Worm (Caenorhabditis elegans) whole organism, late embryonic: Measurements from ENCODE around the gene cbs-2.

Experiments used
- C08G9.2 ChIP-seq: sonication (generic microtip); optimal IDR thresholded peaks from 2 replicates; lab custom pipeline; 2016; ENCODE audit warnings: mild to moderate bottlenecking, missing genetic modification characterization, moderate library complexity, missing compliant biosample characterization
- C38D4.7 ChIP-seq: fragments of 200-800 bp; sonication (Bioruptor generic); optimal IDR thresholded peaks from 2 replicates; lab custom pipeline; 2018; ENCODE audit warnings: mild to moderate bottlenecking, missing genetic modification characterization, moderate library complexity, missing compliant biosample characterization
- F13H6.1 ChIP-seq: sonication (generic microtip); optimal IDR thresholded peaks from 2 replicates; lab custom pipeline; 2016; ENCODE audit warnings: missing genetic modification characterization, missing compliant biosample characterization
- T23F11.4 ChIP-seq: fragments of 200-800 bp; sonication (Bioruptor generic); optimal IDR thresholded peaks from 2 replicates; lab custom pipeline; 2018; ENCODE audit warnings: mild to moderate bottlenecking, missing genetic modification characterization, missing compliant biosample characterization
- ama-1 ChIP-seq: fragments of 150-350 bp; optimal IDR thresholded peaks from 2 replicates; lab custom pipeline; 2014
- ceh-14 ChIP-seq: sonication (generic microtip); optimal IDR thresholded peaks from 2 replicates; lab custom pipeline; 2016; ENCODE audit warnings: missing genotype, missing genetic modification characterization, missing compliant biosample characterization
- ceh-19 ChIP-seq: fragments of 200-800 bp; sonication (Bioruptor generic); optimal IDR thresholded peaks from 2 replicates; lab custom pipeline; 2018; ENCODE audit warnings: mild to moderate bottlenecking, missing genetic modification characterization, missing compliant biosample characterization
- ceh-2 ChIP-seq: sonication (generic microtip); optimal IDR thresholded peaks from 2 replicates; lab custom pipeline; 2016; ENCODE audit warnings: missing genotype, missing genetic modification characterization, missing compliant biosample characterization
- ceh-22 ChIP-seq: sonication (generic microtip); optimal IDR thresholded peaks from 2 replicates; lab custom pipeline; 2017; ENCODE audit warnings: missing biosample characterization, missing genetic modification characterization
- ceh-48 ChIP-seq: sonication (generic microtip); optimal IDR thresholded peaks from 2 replicates; lab custom pipeline; 2016; ENCODE audit warnings: missing genetic modification characterization, inconsistent platforms, missing compliant biosample characterization
- ceh-6 ChIP-seq: fragments of 200-800 bp; sonication (Bioruptor generic); optimal IDR thresholded peaks from 2 replicates; lab custom pipeline; 2018; ENCODE audit warnings: mild to moderate bottlenecking, missing genetic modification characterization, missing compliant biosample characterization
- che-1 ChIP-seq: sonication (generic microtip); optimal IDR thresholded peaks from 2 replicates; lab custom pipeline; 2016; ENCODE audit warnings: mild to moderate bottlenecking, missing genetic modification characterization, missing compliant biosample characterization
- dmd-4 ChIP-seq: sonication (generic microtip); optimal IDR thresholded peaks from 2 replicates; lab custom pipeline; 2016; ENCODE audit warnings: borderline replicate concordance, missing genetic modification characterization, missing compliant biosample characterization
- elt-2 ChIP-seq: sonication (generic microtip); optimal IDR thresholded peaks from 2 replicates; lab custom pipeline; 2016; ENCODE audit warnings: missing genetic modification reagents, missing genetic modification characterization, missing compliant biosample characterization
- ets-4 ChIP-seq: sonication (generic microtip); optimal IDR thresholded peaks from 2 replicates; lab custom pipeline; 2016; ENCODE audit warnings: missing genetic modification characterization, missing compliant biosample characterization
- fax-1 ChIP-seq: sonication (generic microtip); optimal IDR thresholded peaks from 2 replicates; lab custom pipeline; 2016; ENCODE audit warnings: missing genotype, missing genetic modification characterization, missing compliant biosample characterization
- hlh-13 ChIP-seq: fragments of 200-800 bp; sonication (Bioruptor generic); optimal IDR thresholded peaks from 2 replicates; lab custom pipeline; 2018; ENCODE audit warnings: mild to moderate bottlenecking, missing genetic modification characterization, missing compliant biosample characterization
- mec-3 ChIP-seq: sonication (generic microtip); optimal IDR thresholded peaks from 2 replicates; lab custom pipeline; 2016; ENCODE audit warnings: borderline replicate concordance, missing genetic modification characterization, missing compliant biosample characterization
- nhr-11 ChIP-seq: fragments of 150-350 bp; optimal IDR thresholded peaks from 2 replicates; lab custom pipeline; 2014; ENCODE audit warnings: missing biosample characterization, missing genetic modification characterization
- npax-4 ChIP-seq: sonication (generic microtip); optimal IDR thresholded peaks from 2 replicates; lab custom pipeline; 2016; ENCODE audit warnings: missing genetic modification characterization, missing compliant biosample characterization
- pax-1 ChIP-seq: fragments of 150-350 bp; optimal IDR thresholded peaks from 2 replicates; lab custom pipeline; 2014; ENCODE audit warnings: missing biosample characterization, missing genetic modification characterization
- pha-4 ChIP-seq: fragments of 150-350 bp; optimal IDR thresholded peaks from 2 replicates; lab custom pipeline; 2018; ENCODE audit warnings: missing biosample characterization, missing genetic modification reagents, missing genetic modification characterization
- pqm-1 ChIP-seq: sonication (generic microtip); optimal IDR thresholded peaks from 2 replicates; lab custom pipeline; 2016; ENCODE audit warnings: missing genetic modification characterization, missing compliant biosample characterization
- ref-2 ChIP-seq: sonication (generic microtip); optimal IDR thresholded peaks from 2 replicates; lab custom pipeline; 2016; ENCODE audit warnings: missing genetic modification characterization, missing compliant biosample characterization
- rnt-1 ChIP-seq: sonication (generic microtip); optimal IDR thresholded peaks from 2 replicates; lab custom pipeline; 2016; ENCODE audit warnings: missing genetic modification characterization, missing compliant biosample characterization
- sdc-2 ChIP-seq: sonication (generic microtip); optimal IDR thresholded peaks from 2 replicates; lab custom pipeline; 2016; ENCODE audit warnings: missing genotype, missing genetic modification characterization, missing compliant biosample characterization
- sox-2 ChIP-seq: fragments of 200-800 bp; sonication (Bioruptor generic); IDR thresholded peaks from 2 replicates; pipeline ENCODE4 v1.3.6; 2022; ENCODE audit warnings: missing genetic modification reagents, missing genetic modification characterization, missing compliant biosample characterization
- ttx-3 ChIP-seq: sonication (generic microtip); optimal IDR thresholded peaks from 2 replicates; lab custom pipeline; 2016; ENCODE audit warnings: missing genetic modification reagents, missing genetic modification characterization, missing compliant biosample characterization
- unc-3 ChIP-seq, 2 experiments: fragments of 200-800 bp in 1 of 2; sonication (Bioruptor generic) in 1 of 2; sonication (generic microtip) in 1 of 2; conservative IDR thresholded peaks in 1 of 2; optimal IDR thresholded peaks in 1 of 2; 2 replicates each; pipeline versions ENCODE4 v1.3.6 to Lab custom; 2016 to 2022; ENCODE audit warnings: missing compliant biosample characterization in 2 of 2, missing genetic modification characterization in 2 of 2, missing genetic modification reagents in 1 of 2
- unc-55 ChIP-seq: sonication (generic microtip); optimal IDR thresholded peaks from 2 replicates; lab custom pipeline; 2017; ENCODE audit warnings: missing biosample characterization, missing genetic modification reagents, missing genetic modification characterization
- unc-86 ChIP-seq: sonication (generic microtip); optimal IDR thresholded peaks from 2 replicates; lab custom pipeline; 2016; ENCODE audit warnings: missing genetic modification characterization, missing compliant biosample characterization

cbs-2 gene

ce11 chrII:2186730-2187129, 36.6 kb downstream of the cbs-2 start:
- TF ChIP-seq ceh-14: no peak
- no peak for TF ChIP-seq mec-3
- TF ChIP-seq T23F11.4 (GFP tag; lab: Kevin White, UChicago): no peak
- TF ChIP-seq ttx-3 (tag; lab: Kevin White, UChicago): no peak
- TF ChIP-seq pha-4 (tag; lab: Kevin White, UChicago): no peak
- no peak for TF ChIP-seq pqm-1 (tag; lab: Kevin White, UChicago)
- no peak for TF ChIP-seq F13H6.1 (tag; lab: Kevin White, UChicago)
- TF ChIP-seq C38D4.7: no peak
- TF ChIP-seq sdc-2 (tag; lab: Kevin White, UChicago): no peak
- TF ChIP-seq ceh-22: no peak
- no peak for TF ChIP-seq C08G9.2 (tag; lab: Kevin White, UChicago)
- TF ChIP-seq unc-86 (tag; lab: Kevin White, UChicago): no peak
- no peak for TF ChIP-seq unc-3 (GFP tag; conservative IDR thresholded peaks at IDR 0.05; lab: Robert Waterston, UW)
- no peak for TF ChIP-seq unc-3 (tag; optimal IDR thresholded peaks at IDR 0.05; lab: Kevin White, UChicago)
- no peak for TF ChIP-seq unc-55

ce11 chrII:2186329-2186728, 37.0 kb downstream of the cbs-2 start, which contains the start of gene gba-2:
Gene gba-2, minus strand, starts transcription at chrII:2186434.
- TF ChIP-seq fax-1 (tag; lab: Kevin White, UChicago): no peak
- TF ChIP-seq ceh-6 (GFP tag; lab: Kevin White, UChicago): no peak
- no peak for TF ChIP-seq rnt-1 (tag; lab: Kevin White, UChicago)
- TF ChIP-seq dmd-4: no peak
- no peak for TF ChIP-seq hlh-13
- TF ChIP-seq ceh-2 (tag; lab: Kevin White, UChicago): no peak
- TF ChIP-seq, all 69 proteins: peak for 0

ce11 chrII:2177735-2178134, 45.6 kb downstream of the cbs-2 start:
- TF ChIP-seq ceh-48 (tag; lab: Kevin White, UChicago) (no peak), C38D4.7 (no peak), ref-2 (tag; lab: Kevin White, UChicago) (no peak), ceh-22 (no peak), npax-4 (tag; lab: Kevin White, UChicago) (no peak), ets-4 (tag; lab: Kevin White, UChicago) (no peak), che-1 (tag; lab: Kevin White, UChicago) (no peak), nhr-11 (tag; lab: Kevin White, UChicago) (no peak), sox-2 (GFP tag; lab: Robert Waterston, UW) (no peak)

- TF ChIP-seq ceh-19 (GFP tag; lab: Kevin White, UChicago) (no peak), ceh-2 (tag; lab: Kevin White, UChicago) (no peak), ama-1 (no peak), C38D4.7 (no peak), elt-2 (tag; lab: Kevin White, UChicago) (peak; percentile 23)
- TF ChIP-seq, all 69 proteins: peak for 1
Observed at ce11 chrII:2176688-2177087, 46.7 kb downstream of the cbs-2 start, which contains the start of gene gba-1. Gene gba-1, plus strand, starts transcription at chrII:2176741.

- TF ChIP-seq pax-1 (tag; lab: Kevin White, UChicago): no peak
Observed at ce11 chrII:2175367-2175766, 48.0 kb downstream of the cbs-2 start, which contains the start of gene C33C12.7. Gene C33C12.7, minus strand, starts transcription at chrII:2175467.
